Fruit fly (Drosophila melanogaster): Measurements from ENCODE around the gene CG17111.
A peak's percentile ranks its signal among the peaks of the same experiment; 100 is the strongest.

CG17111 gene

DNA sequence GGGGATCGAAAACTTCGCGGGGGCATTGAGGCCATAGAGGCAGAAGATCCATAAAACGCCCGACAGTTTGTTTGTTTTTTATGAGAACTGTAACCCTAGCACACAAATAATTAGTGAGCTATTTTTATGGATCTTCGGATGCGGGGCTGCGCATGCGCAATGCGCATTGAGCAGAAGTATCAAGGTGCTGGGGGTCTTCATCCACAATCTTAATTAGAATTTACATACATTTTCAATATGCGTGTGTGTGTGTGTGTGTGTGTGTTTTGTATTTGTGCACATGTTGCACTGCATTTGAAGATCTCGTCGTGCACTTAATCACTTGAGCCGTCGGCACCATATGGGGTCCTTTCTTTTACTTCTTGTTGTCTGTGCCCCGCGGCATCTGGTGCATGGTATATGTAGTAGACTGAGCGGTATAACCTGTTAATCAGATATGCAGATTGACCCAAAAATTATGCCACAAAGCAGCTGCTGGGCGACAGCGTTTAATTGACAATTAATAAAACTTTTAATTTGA is 24.3 kb downstream of the CG17111 start:
- TF ChIP-seq usp (GFP tag; optimal IDR thresholded peaks at IDR 0.05) = no peak

DNA sequence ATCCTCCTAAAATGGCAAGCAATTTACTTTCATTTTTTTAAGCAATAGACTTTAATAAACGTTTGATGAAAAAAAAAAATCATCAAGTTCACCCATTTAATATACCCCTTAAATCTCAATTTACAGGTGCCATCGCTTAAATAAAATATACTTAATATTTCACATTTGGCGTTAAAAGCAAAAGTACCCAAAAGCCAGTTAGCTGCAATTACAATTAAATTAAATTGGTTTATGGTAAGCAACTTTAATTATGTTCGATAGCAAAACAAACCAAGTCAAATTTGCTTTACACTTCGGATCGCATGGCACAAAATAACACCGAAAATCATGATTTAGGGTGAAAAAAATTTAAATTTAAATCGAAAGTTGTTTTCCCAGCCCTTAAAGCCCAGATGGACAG is 25.1 kb downstream of the CG17111 start, which contains the start of gene CG13838:
Gene CG13838 (plus strand): TSS at position 301 of the 400 bp plus-strand sequence.
- TF ChIP-seq CG8478 (optimal IDR thresholded peaks at IDR 0.05) (no peak), pan (optimal IDR thresholded peaks at IDR 0.05) (no peak), EcR (GFP tag; optimal IDR thresholded peaks at IDR 0.05) (no peak), psq (optimal IDR thresholded peaks at IDR 0.05) (no peak), Dll (optimal IDR thresholded peaks at IDR 0.05) (no peak), usp (GFP tag; optimal IDR thresholded peaks at IDR 0.05) (no peak)

DNA sequence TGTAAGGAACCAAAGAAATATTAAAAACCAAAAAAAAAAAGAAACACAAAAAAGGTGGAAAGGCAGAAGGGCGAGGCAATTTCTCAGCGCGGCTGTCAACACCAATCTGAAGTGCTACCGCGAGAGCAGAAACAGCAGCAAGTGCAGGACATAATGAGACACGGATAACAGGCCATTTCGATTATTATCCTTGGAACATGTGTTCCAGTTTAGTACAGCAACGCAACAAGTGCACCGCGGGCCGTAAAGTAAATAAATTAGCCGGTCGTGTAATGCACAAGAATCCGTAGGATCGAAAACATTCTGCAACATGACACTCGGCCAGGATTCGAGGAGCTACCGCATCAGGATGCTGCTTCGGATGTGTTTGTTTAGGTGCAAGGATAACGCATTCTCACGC is 29.0 kb downstream of the CG17111 start:
- no peak for TF ChIP-seq pan (optimal IDR thresholded peaks at IDR 0.05)
- no peak for TF ChIP-seq Dll (optimal IDR thresholded peaks at IDR 0.05)
- TF ChIP-seq psq (optimal IDR thresholded peaks at IDR 0.05) = no peak

- no peak for TF ChIP-seq usp (GFP tag; optimal IDR thresholded peaks at IDR 0.05)
- TF ChIP-seq Dll (optimal IDR thresholded peaks at IDR 0.05) = no peak
- TF ChIP-seq CG8478 (optimal IDR thresholded peaks at IDR 0.05) = no peak
- TF ChIP-seq EcR (GFP tag; optimal IDR thresholded peaks at IDR 0.05) = no peak
- no peak for TF ChIP-seq psq (optimal IDR thresholded peaks at IDR 0.05)
- no peak for TF ChIP-seq pan (optimal IDR thresholded peaks at IDR 0.05)
Measured at dm6 chr3R:23036321-23036720, 30.7 kb downstream of the CG17111 start.

DNA sequence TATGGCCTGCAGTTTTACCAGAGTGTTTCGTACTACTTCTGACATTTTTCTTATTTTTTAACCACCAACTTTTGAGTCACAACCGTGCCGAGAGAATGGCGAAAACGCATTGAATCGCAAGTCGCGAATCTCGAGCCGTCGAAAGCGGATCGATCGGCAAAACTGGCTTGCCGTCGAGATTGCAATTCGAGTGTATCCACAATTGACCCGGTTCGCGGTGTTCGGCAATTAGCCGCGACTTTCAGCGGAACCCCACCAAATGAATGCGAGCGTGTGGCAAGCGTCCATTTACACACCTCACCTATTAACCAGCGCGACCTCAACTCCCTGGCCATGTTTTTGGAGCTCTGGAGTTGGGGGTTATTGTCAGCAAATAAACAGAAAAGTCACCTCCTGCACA is 31.6 kb downstream of the CG17111 start, which contains the start of gene CG13833:
Gene CG13833 (minus strand): TSS at position 101 of the 400 bp plus-strand sequence.
- no peak for TF ChIP-seq CG8478 (optimal IDR thresholded peaks at IDR 0.05)
- TF ChIP-seq psq (optimal IDR thresholded peaks at IDR 0.05) = no peak
- no peak for TF ChIP-seq Dll (optimal IDR thresholded peaks at IDR 0.05)
- TF ChIP-seq EcR (GFP tag; optimal IDR thresholded peaks at IDR 0.05) = no peak

DNA sequence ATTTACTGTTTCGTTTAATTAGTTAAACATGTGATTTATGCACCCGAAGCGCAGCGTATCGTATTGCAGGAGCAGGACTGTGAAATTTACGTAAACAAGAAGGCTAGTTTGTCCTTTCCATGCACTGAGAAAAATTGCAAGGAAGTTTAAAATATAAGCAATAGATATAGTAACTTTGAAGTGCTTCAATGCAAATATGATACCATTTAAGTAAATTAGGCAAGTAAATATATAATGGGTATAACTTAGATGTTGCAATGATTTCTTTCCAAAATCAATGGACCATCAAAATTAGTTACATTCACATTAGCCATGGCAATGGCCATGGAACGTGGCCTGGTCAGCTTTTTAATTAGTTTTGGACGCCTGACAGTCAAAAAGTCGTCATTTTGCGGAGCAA is 36.2 kb downstream of the CG17111 start:
- TF ChIP-seq CG8478 (optimal IDR thresholded peaks at IDR 0.05) (no peak), usp (GFP tag; optimal IDR thresholded peaks at IDR 0.05) (no peak), EcR (GFP tag; optimal IDR thresholded peaks at IDR 0.05) (no peak), psq (optimal IDR thresholded peaks at IDR 0.05) (no peak), pan (optimal IDR thresholded peaks at IDR 0.05) (no peak), Dll (optimal IDR thresholded peaks at IDR 0.05) (no peak)

- TF ChIP-seq CG8478 (optimal IDR thresholded peaks at IDR 0.05) (no peak), pan (optimal IDR thresholded peaks at IDR 0.05) (no peak), Dll (optimal IDR thresholded peaks at IDR 0.05) (no peak), usp (GFP tag; optimal IDR thresholded peaks at IDR 0.05) (no peak), EcR (GFP tag; optimal IDR thresholded peaks at IDR 0.05) (no peak), psq (optimal IDR thresholded peaks at IDR 0.05) (no peak)
Measured at dm6 chr3R:23028506-23028905, 38.6 kb downstream of the CG17111 start.

- TF ChIP-seq CG8478 (optimal IDR thresholded peaks at IDR 0.05) (no peak), pan (optimal IDR thresholded peaks at IDR 0.05) (no peak), Dll (optimal IDR thresholded peaks at IDR 0.05) (no peak), usp (GFP tag; optimal IDR thresholded peaks at IDR 0.05) (no peak), psq (optimal IDR thresholded peaks at IDR 0.05) (no peak)
Measured at dm6 chr3R:23027428-23027813, 39.6 kb downstream of the CG17111 start.

dm6 chr3R:23026652-23027427 is 40.2 kb downstream of the CG17111 start, which contains the start of gene lmd:
TSS of gene lmd (minus strand) at chr3R:23026713.
- TF ChIP-seq CG8478 (optimal IDR thresholded peaks at IDR 0.05) = no peak

dm6 chr3R:23013482-23013881 is 53.6 kb downstream of the CG17111 start:
- TF ChIP-seq EcR (GFP tag; optimal IDR thresholded peaks at IDR 0.05) = peak; percentile 35 to 57
- no peak for TF ChIP-seq psq (optimal IDR thresholded peaks at IDR 0.05)
- TF ChIP-seq CG8478 (optimal IDR thresholded peaks at IDR 0.05) = no peak

Measured in whole organism.